Worm (Caenorhabditis elegans): Measurements from ENCODE around the gene arx-4.

The arx-4 gene

DNA sequence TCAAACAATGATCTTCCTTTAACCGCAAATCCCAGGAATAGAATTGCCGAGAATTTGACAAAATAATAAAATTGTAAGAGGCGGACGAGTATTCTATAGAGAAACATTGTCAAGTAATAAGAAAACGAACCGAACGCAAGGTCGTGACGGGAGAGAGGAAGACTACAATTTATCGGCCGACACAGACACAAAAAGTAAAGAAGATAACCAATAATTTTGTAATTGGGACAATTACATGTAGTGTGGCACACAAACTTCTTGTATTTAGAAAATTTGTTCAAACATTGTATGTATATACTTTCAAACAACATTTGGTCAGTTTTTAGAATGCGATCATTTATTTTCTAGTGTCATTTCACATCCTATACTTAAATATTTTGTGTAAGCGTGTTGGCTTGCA, 30.1 kb upstream of the arx-4 start, which contains the start of gene ceeh-1:
Gene ceeh-1, minus strand, starts transcription at position 317 of the 400 bp plus-strand sequence.
- peak; percentile 22 for TF ChIP-seq mxl-3 (GFP tag; optimal IDR thresholded peaks at IDR 0.05)
- TF ChIP-seq unc-62 (GFP tag; optimal IDR thresholded peaks at IDR 0.05 in 1 of 2) = peak in 1 of 2 experiments; percentile 15
- TF ChIP-seq unc-62 (tag; optimal IDR thresholded peaks at IDR 0.05) = no peak
- TF ChIP-seq hif-1 (tag; optimal IDR thresholded peaks at IDR 0.05) = no peak
- peak; percentile 100 for TF ChIP-seq nhr-28 (tag; optimal IDR thresholded peaks at IDR 0.05)
- TF ChIP-seq pqm-1 (tag; optimal IDR thresholded peaks at IDR 0.05) = peak; percentile 30
- peak in 1 of 2 experiments; percentile 4 for TF ChIP-seq lsy-2 (tag; optimal IDR thresholded peaks at IDR 0.05)
- TF ChIP-seq nhr-77 (tag; optimal IDR thresholded peaks at IDR 0.05) = peak; percentile 4
- TF ChIP-seq dmd-6 (GFP tag; IDR thresholded peaks at IDR 0.05) = peak; percentile 20; the same call in 1 of the 2 replicates
- peak; percentile 12 for TF ChIP-seq hlh-11 (tag; optimal IDR thresholded peaks at IDR 0.05)
- TF ChIP-seq aly-2 (tag; optimal IDR thresholded peaks at IDR 0.05) = no peak

DNA sequence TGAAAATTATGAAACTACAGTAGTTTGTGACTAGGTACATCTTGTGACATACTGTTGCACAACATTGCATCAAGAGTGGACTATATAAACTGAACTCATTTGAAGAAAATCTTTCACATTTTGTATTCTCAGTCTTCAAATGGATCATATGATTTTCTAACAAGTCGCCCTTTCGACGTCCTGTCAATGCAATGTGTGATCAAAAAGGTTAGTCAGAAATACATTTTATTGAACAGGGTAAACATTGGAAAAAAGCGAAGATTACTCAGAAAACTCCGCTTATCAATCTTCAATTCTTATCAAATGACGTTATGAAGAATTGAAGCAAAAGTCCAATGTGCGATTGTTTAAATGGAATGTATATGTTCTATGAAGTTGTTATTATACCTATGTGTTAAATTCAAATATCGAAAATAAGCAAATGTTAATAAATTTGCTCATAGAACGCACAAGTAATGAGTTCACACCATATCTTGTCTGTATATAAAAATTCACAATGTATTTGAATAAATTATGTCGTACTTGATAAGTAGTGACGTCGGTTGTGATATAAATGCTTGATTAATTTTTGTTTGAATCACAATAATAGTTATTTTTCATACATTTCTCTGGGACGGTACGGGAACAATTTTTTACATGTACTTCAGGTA, 29.1 kb upstream of the arx-4 start, which contains the start of gene zip-2:
Gene zip-2, plus strand, starts transcription at position 128 of the 650 bp plus-strand sequence.
- TF ChIP-seq dmd-8 (GFP tag; IDR thresholded peaks at IDR 0.05) (no peak), set-16 (GFP tag; IDR thresholded peaks at IDR 0.05) (no peak), mdl-1 (tag; optimal IDR thresholded peaks at IDR 0.05) (no peak), ces-1 (GFP tag; optimal IDR thresholded peaks at IDR 0.05) (no peak), ZK546.5 (tag; optimal IDR thresholded peaks at IDR 0.05) (no peak), Y105C5A.15 (GFP tag; IDR thresholded peaks at IDR 0.05) (no peak), Y48G9A.11 (GFP tag; IDR thresholded peaks at IDR 0.05) (no peak), zfp-3 (GFP tag; conservative IDR thresholded peaks at IDR 0.05) (no peak), vab-7 (GFP tag; IDR thresholded peaks at IDR 0.05) (no peak), zfp-2 (tag; optimal IDR thresholded peaks at IDR 0.05) (no peak), nhr-76 (tag; optimal IDR thresholded peaks at IDR 0.05) (no peak), daf-12 (tag; optimal IDR thresholded peaks at IDR 0.05) (no peak), F26F4.8 (GFP tag; conservative IDR thresholded peaks at IDR 0.05) (no peak), daf-8 (GFP tag; IDR thresholded peaks at IDR 0.05) (no peak), R02D3.7 (tag; optimal IDR thresholded peaks at IDR 0.05) (no peak), zip-2 (tag; optimal IDR thresholded peaks at IDR 0.05) (no peak), ceh-44 (GFP tag; IDR thresholded peaks at IDR 0.05) (no peak), dpl-1 (GFP tag; optimal IDR thresholded peaks at IDR 0.05) (no peak), T26A8.4 (GFP tag; IDR thresholded peaks at IDR 0.05) (no peak), ceh-32 (tag; optimal IDR thresholded peaks at IDR 0.05; ENCODE audit: poor library complexity) (no peak), pqm-1 (tag; optimal IDR thresholded peaks at IDR 0.05) (peak; percentile 84), skn-1 (tag; optimal IDR thresholded peaks at IDR 0.05) (no peak), unc-130 (GFP tag; optimal IDR thresholded peaks at IDR 0.05) (no peak), duxl-1 (tag; optimal IDR thresholded peaks at IDR 0.05; ENCODE audit: poor library complexity) (no peak), lin-13 (GFP tag; optimal IDR thresholded peaks at IDR 0.05) (no peak), zip-11 (GFP tag; IDR thresholded peaks at IDR 0.05) (no peak), dmd-9 (GFP tag; IDR thresholded peaks at IDR 0.05) (no peak), tra-1 (GFP tag; IDR thresholded peaks at IDR 0.05) (0 out of 2 replicates have a peak, but pooled peaks have one; percentile 41), nhr-6 (tag; optimal IDR thresholded peaks at IDR 0.05) (peak; percentile 83), unc-62 (GFP tag; optimal IDR thresholded peaks at IDR 0.05 in 1 of 2) (peak in 1 of 2 experiments; percentile 79), unc-62 (tag; optimal IDR thresholded peaks at IDR 0.05) (no peak), ztf-11 (tag; optimal IDR thresholded peaks at IDR 0.05) (no peak), unc-39 (tag; optimal IDR thresholded peaks at IDR 0.05) (no peak), cey-2 (tag; optimal IDR thresholded peaks at IDR 0.05; ENCODE audit: borderline replicate concordance, insufficient read depth) (no peak), madf-5 (GFP tag; IDR thresholded peaks at IDR 0.05) (no peak), dve-1 (tag; optimal IDR thresholded peaks at IDR 0.05; ENCODE audit: insufficient read depth) (peak; percentile 95), sdz-12 (GFP tag; optimal IDR thresholded peaks at IDR 0.05) (no peak), snpc-4 (tag; optimal IDR thresholded peaks at IDR 0.05) (no peak), ceh-62 (tag; optimal IDR thresholded peaks at IDR 0.05) (no peak), F49E8.2 (tag; optimal IDR thresholded peaks at IDR 0.05; ENCODE audit: borderline replicate concordance) (no peak), Y5F2A.4 (GFP tag; optimal IDR thresholded peaks at IDR 0.05) (no peak)
